Worm (Caenorhabditis elegans) whole organism, late embryonic: ENCODE data around the gene enri-2.

Experiments used
- F13H6.1 ChIP-seq: sonication (generic microtip); optimal IDR thresholded peaks from 2 replicates; lab custom pipeline; 2016; ENCODE audit warnings: missing genetic modification characterization, missing compliant biosample characterization
- ceh-48 ChIP-seq: sonication (generic microtip); optimal IDR thresholded peaks from 2 replicates; lab custom pipeline; 2016; ENCODE audit warnings: missing genetic modification characterization, inconsistent platforms, missing compliant biosample characterization
- elt-2 ChIP-seq: sonication (generic microtip); optimal IDR thresholded peaks from 2 replicates; lab custom pipeline; 2016; ENCODE audit warnings: missing genetic modification reagents, missing genetic modification characterization, missing compliant biosample characterization
- eyg-1 ChIP-seq: sonication (generic microtip); optimal IDR thresholded peaks from 2 replicates; lab custom pipeline; 2016; ENCODE audit warnings: missing genotype, missing genetic modification characterization, missing compliant biosample characterization
- hlh-30 ChIP-seq: sonication (generic microtip); optimal IDR thresholded peaks from 2 replicates; lab custom pipeline; 2017; ENCODE audit warnings: antibody characterized with exemption, missing genetic modification characterization, missing compliant biosample characterization; ENCODE audit not compliant: insufficient read depth
- lim-6 ChIP-seq: sonication (generic microtip); optimal IDR thresholded peaks from 2 replicates; lab custom pipeline; 2016; ENCODE audit warnings: missing genetic modification characterization, missing compliant biosample characterization
- nhr-11 ChIP-seq: fragments of 150-350 bp; optimal IDR thresholded peaks from 2 replicates; lab custom pipeline; 2014; ENCODE audit warnings: missing biosample characterization, missing genetic modification characterization
- pag-3 ChIP-seq: sonication (generic microtip); optimal IDR thresholded peaks from 2 replicates; lab custom pipeline; 2016; ENCODE audit warnings: missing compliant biosample characterization, missing genetic modification characterization, borderline replicate concordance
- rnt-1 ChIP-seq: sonication (generic microtip); optimal IDR thresholded peaks from 2 replicates; lab custom pipeline; 2016; ENCODE audit warnings: missing genetic modification characterization, missing compliant biosample characterization
- sdc-2 ChIP-seq: sonication (generic microtip); optimal IDR thresholded peaks from 2 replicates; lab custom pipeline; 2016; ENCODE audit warnings: missing genotype, missing genetic modification characterization, missing compliant biosample characterization

- TF ChIP-seq eyg-1 (tag; lab: Kevin White, UChicago) (no peak), rnt-1 (tag; lab: Kevin White, UChicago) (no peak), F13H6.1 (no peak), lim-6 (no peak), pag-3 (tag; lab: Kevin White, UChicago) (no peak), hlh-30 (tag; lab: Kevin White, UChicago) (no peak), nhr-11 (tag; lab: Kevin White, UChicago) (no peak), ceh-48 (no peak), elt-2 (tag; lab: Kevin White, UChicago) (no peak), sdc-2 (tag; lab: Kevin White, UChicago) (no peak)
These were observed 18.1 kb upstream of the enri-2 start, which contains the start of gene nspc-18 for ce11 chrX:14527559-14527958.
